Worm (Caenorhabditis elegans): ENCODE measurements around the gene sri-60.

DNA sequence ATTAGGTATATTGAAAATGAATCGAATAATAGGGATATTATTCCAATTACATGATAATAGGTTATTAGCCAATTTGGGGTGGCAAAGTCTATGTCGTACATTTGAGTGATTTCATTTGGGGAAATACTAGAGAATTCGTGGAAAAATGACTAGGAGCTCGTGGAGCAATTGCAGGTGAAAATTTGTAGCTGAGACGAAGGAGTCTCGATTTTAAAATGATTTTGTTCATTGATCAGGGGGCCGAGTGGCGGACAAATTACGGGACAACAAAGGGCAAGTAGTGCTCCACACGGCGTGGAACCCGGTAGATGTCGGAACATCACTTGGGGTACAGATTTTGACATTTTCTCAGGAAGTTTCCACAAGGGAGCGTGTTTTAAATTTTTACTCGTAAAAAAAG is 4.3 kb downstream of the sri-60 start, which contains the start of gene sri-62:
- no peak for TF ChIP-seq lim-6 (tag; optimal IDR thresholded peaks at IDR 0.05)
- no peak for TF ChIP-seq nhr-11 (tag; optimal IDR thresholded peaks at IDR 0.05)
